Worm (Caenorhabditis elegans) whole organism, early embryonic: ENCODE results near the gene clec-183.

Experiments used
- B0310.2 ChIP-seq: sonication (generic microtip); optimal IDR thresholded peaks from 2 replicates; lab custom pipeline; 2016; ENCODE audit warnings: mild to moderate bottlenecking, missing genetic modification characterization, missing compliant biosample characterization
- F13C5.2 ChIP-seq: sonication (generic microtip); optimal IDR thresholded peaks from 2 replicates; lab custom pipeline; 2017; ENCODE audit warnings: mild to moderate bottlenecking, missing genetic modification characterization, inconsistent platforms, missing compliant biosample characterization
- ama-1 ChIP-seq: fragments of 150-350 bp; optimal IDR thresholded peaks from 2 replicates; lab custom pipeline; 2014
- ceh-13 ChIP-seq: fragments of 200-800 bp; sonication (Bioruptor generic); optimal IDR thresholded peaks from 2 replicates; lab custom pipeline; 2018; ENCODE audit warnings: mild to moderate bottlenecking, missing genetic modification characterization, missing compliant biosample characterization
- ceh-36 ChIP-seq: sonication (generic microtip); optimal IDR thresholded peaks from 2 replicates; lab custom pipeline; 2016; ENCODE audit warnings: missing genetic modification characterization, inconsistent platforms, missing compliant biosample characterization
- ets-7 ChIP-seq: sonication (generic microtip); optimal IDR thresholded peaks from 2 replicates; lab custom pipeline; 2016; ENCODE audit warnings: missing genotype, missing genetic modification characterization, missing compliant biosample characterization
- flt-1 ChIP-seq: fragments of 200-800 bp; sonication (Bioruptor generic); IDR thresholded peaks from 2 replicates; pipeline ENCODE4 v1.3.6; 2022; ENCODE audit warnings: missing genetic modification characterization, missing compliant biosample characterization
- hmbx-1 ChIP-seq: sonication (generic microtip); optimal IDR thresholded peaks from 2 replicates; lab custom pipeline; 2016; ENCODE audit warnings: mild to moderate bottlenecking, missing genetic modification characterization, missing compliant biosample characterization
- hmg-4 ChIP-seq: fragments of 200-800 bp; sonication (Bioruptor generic); optimal IDR thresholded peaks from 2 replicates; lab custom pipeline; 2018; ENCODE audit warnings: mild to moderate bottlenecking, missing genetic modification characterization, missing compliant biosample characterization
- scrt-1 ChIP-seq: fragments of 200-800 bp; sonication (Bioruptor generic); IDR thresholded peaks from 2 replicates; pipeline ENCODE4 v1.3.6; 2022; ENCODE audit warnings: missing genetic modification characterization, missing compliant biosample characterization
- sea-1 ChIP-seq: fragments of 200-800 bp; sonication (Bioruptor generic); conservative IDR thresholded peaks from 2 replicates; pipeline ENCODE4 v1.3.6; 2022; ENCODE audit warnings: missing genetic modification characterization, missing compliant biosample characterization
- tbx-11 ChIP-seq: fragments of 200-800 bp; sonication (Bioruptor generic); IDR thresholded peaks from 2 replicates; pipeline ENCODE4 v1.3.6; 2022; ENCODE audit warnings: missing genetic modification characterization, missing compliant biosample characterization
- tbx-37 ChIP-seq: fragments of 200-800 bp; sonication (Bioruptor generic); conservative IDR thresholded peaks from 2 replicates; pipeline ENCODE4 v1.3.6; 2022; ENCODE audit warnings: missing genetic modification reagents, missing genetic modification characterization, missing compliant biosample characterization
- tra-4 ChIP-seq: sonication (generic microtip); optimal IDR thresholded peaks from 2 replicates; lab custom pipeline; 2017; ENCODE audit warnings: missing genetic modification characterization, missing compliant biosample characterization

ce11 chrIV:9327706-9328105 is at the start of gene clec-183:
- TF ChIP-seq ama-1 (lab: Kevin White, UChicago) (no peak), hmbx-1 (tag; lab: Kevin White, UChicago) (no peak), tbx-37 (no peak), F13C5.2 (tag; lab: Kevin White, UChicago) (no peak), ceh-36 (tag; lab: Kevin White, UChicago) (no peak), tra-4 (no peak), ets-7 (tag; lab: Kevin White, UChicago) (no peak), ceh-13 (GFP tag; lab: Kevin White, UChicago) (no peak), hmg-4 (GFP tag; lab: Kevin White, UChicago) (no peak), sea-1 (GFP tag; lab: Robert Waterston, UW) (no peak), tbx-11 (GFP tag; lab: Robert Waterston, UW) (no peak), B0310.2 (no peak), flt-1 (GFP tag; lab: Robert Waterston, UW) (no peak), scrt-1 (no peak)
